Worm (Caenorhabditis elegans) whole organism, L2 larva: ENCODE measurements around the gene C37E2.2.

Experiments used
- lsy-2 ChIP-seq, 2 experiments: fragments of 150-350 bp in 1 of 2; sonication (generic microtip) in 1 of 2; optimal IDR thresholded peaks; 2 replicates each; lab custom pipeline; 2014 to 2017; ENCODE audit warnings: missing biosample characterization in 2 of 2, missing genetic modification characterization in 2 of 2
- nhr-12 ChIP-seq: fragments of 150-350 bp; optimal IDR thresholded peaks from 2 replicates; lab custom pipeline; 2014; ENCODE audit warnings: missing biosample characterization, missing genetic modification characterization
- ztf-11 ChIP-seq: sonication (generic microtip); optimal IDR thresholded peaks from 2 replicates; lab custom pipeline; 2017; ENCODE audit warnings: missing biosample characterization, missing genetic modification characterization

- no peak for TF ChIP-seq nhr-12 (tag; lab: Kevin White, UChicago)
- TF ChIP-seq lsy-2 (tag; optimal IDR thresholded peaks at IDR 0.05; lab: Kevin White, UChicago) = no peak
- no peak for TF ChIP-seq ztf-11 (tag; lab: Kevin White, UChicago)
These were observed 14.0 kb upstream of the C37E2.2 start, which contains the start of gene lgc-25 for ce11 chrX:14161684-14162347.
